Worm (Caenorhabditis elegans): ENCODE measurements around the gene egl-20.

- TF ChIP-seq lin-32 (GFP tag; optimal IDR thresholded peaks at IDR 0.05) (no peak), blmp-1 (tag; optimal IDR thresholded peaks at IDR 0.05) (no peak), pha-4 (tag; optimal IDR thresholded peaks at IDR 0.05) (no peak), M03D4.4 (tag; optimal IDR thresholded peaks at IDR 0.05) (no peak), nhr-237 (tag; optimal IDR thresholded peaks at IDR 0.05) (no peak), mab-5 (tag; optimal IDR thresholded peaks at IDR 0.05) (no peak), ceh-39 (tag; optimal IDR thresholded peaks at IDR 0.05) (no peak), nhr-2 (tag; optimal IDR thresholded peaks at IDR 0.05) (no peak), elt-3 (tag; optimal IDR thresholded peaks at IDR 0.05) (no peak), lin-13 (tag; optimal IDR thresholded peaks at IDR 0.05) (no peak)
Observed at ce11 chrIV:9840984-9841590, 25.8 kb upstream of the egl-20 start, which contains the start of the genes kin-24 and msp-56.

Measured in whole organism, mixed stage, embryonic.